3 fruit fly cellular contexts compared by ENCODE assay signal in the genomic region with DNA sequence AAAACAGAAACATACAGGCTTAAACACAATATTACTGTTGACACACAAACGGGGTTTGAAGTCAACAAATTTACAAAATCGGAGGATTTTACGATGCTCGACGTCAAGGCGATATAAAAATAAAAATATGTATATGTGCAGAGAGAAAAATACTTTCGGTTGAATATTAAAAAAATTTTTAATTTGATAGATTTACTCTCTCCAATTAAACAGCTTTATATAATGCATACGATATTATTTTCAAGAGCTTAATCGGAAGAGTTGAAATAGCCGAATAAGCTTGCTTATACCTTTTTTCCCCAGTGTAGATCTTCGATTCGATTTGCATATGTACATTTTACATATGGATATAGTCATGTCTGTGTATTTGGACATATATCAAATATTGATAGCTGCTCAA.
TF ChIP-seq lines count a peak whose summit lies in the region.

No protein-coding gene starts in this region.

TF ChIP-seq in whole organism, embryonic, 481 proteins besides CTCF, POLR2A, EP300 and RAD21 (continued from another document and continues in another):
- peak; percentile 32; the same call in 1 of the 3 replicates for TF ChIP-seq Mrtf (GFP tag; IDR thresholded peaks at IDR 0.05; lab: Robert Waterston, UW)
- peak; percentile 24 for TF ChIP-seq Fer2 (tag; optimal IDR thresholded peaks at IDR 0.05; lab: Kevin White, UChicago)
- TF ChIP-seq dysf (GFP tag; IDR thresholded peaks at IDR 0.05; lab: Robert Waterston, UW), result peak; percentile 75
- no peak for TF ChIP-seq abd-A (tag; optimal IDR thresholded peaks at IDR 0.05; lab: Kevin White, UChicago)
- TF ChIP-seq CG15601 (tag; optimal IDR thresholded peaks at IDR 0.05; lab: Kevin White, UChicago), result no peak
- TF ChIP-seq CG32532 (GFP tag; IDR thresholded peaks at IDR 0.05; lab: Robert Waterston, UW), result peak; percentile 82
- peak; percentile 72 for TF ChIP-seq CG9817 (tag; optimal IDR thresholded peaks at IDR 0.05; lab: Kevin White, UChicago)
- TF ChIP-seq Usf (GFP tag; optimal IDR thresholded peaks at IDR 0.05; lab: Kevin White, UChicago), result no peak
- peak; percentile 45 for TF ChIP-seq CG12104 (GFP tag; optimal IDR thresholded peaks at IDR 0.05; lab: Kevin White, UChicago)
- TF ChIP-seq pros (GFP tag; optimal IDR thresholded peaks at IDR 0.05; lab: Kevin White, UChicago), result no peak
- TF ChIP-seq bsh (GFP tag; optimal IDR thresholded peaks at IDR 0.05; lab: Kevin White, UChicago), result peak in 1 of 2 experiments; percentile 33
- peak; percentile 68 for TF ChIP-seq Ada2b (GFP tag; IDR thresholded peaks at IDR 0.05; lab: Robert Waterston, UW)
- no peak for TF ChIP-seq ssp (GFP tag; IDR thresholded peaks at IDR 0.05; lab: Robert Waterston, UW)
- TF ChIP-seq CG3065 (GFP tag; optimal IDR thresholded peaks at IDR 0.05; lab: Kevin White, UChicago), result no peak
- no peak for TF ChIP-seq kah (GFP tag; optimal IDR thresholded peaks at IDR 0.05; lab: Kevin White, UChicago)
- no peak for TF ChIP-seq aop (GFP tag; IDR thresholded peaks at IDR 0.05; lab: Robert Waterston, UW)
- TF ChIP-seq gsb-n (tag; optimal IDR thresholded peaks at IDR 0.05; lab: Kevin White, UChicago), result peak; percentile 19
- peak; percentile 48 for TF ChIP-seq HmgZ (tag; optimal IDR thresholded peaks at IDR 0.05; lab: Kevin White, UChicago)
- peak; percentile 6 for TF ChIP-seq D19B (GFP tag; optimal IDR thresholded peaks at IDR 0.05; lab: Kevin White, UChicago)
- peak; percentile 8 for TF ChIP-seq D19A (tag; optimal IDR thresholded peaks at IDR 0.05; lab: Kevin White, UChicago)
- TF ChIP-seq CG10209 (GFP tag; optimal IDR thresholded peaks at IDR 0.05; lab: Kevin White, UChicago), result peak; percentile 6
- TF ChIP-seq Deaf1 (tag; optimal IDR thresholded peaks at IDR 0.05; lab: Kevin White, UChicago), result no peak
- TF ChIP-seq CG3838 (GFP tag; optimal IDR thresholded peaks at IDR 0.05; lab: Kevin White, UChicago), result no peak
- peak; percentile 16 for TF ChIP-seq Vsx1 (GFP tag; optimal IDR thresholded peaks at IDR 0.05; lab: Kevin White, UChicago)
- no peak for TF ChIP-seq hb (GFP tag; IDR thresholded peaks at IDR 0.05; lab: Robert Waterston, UW; ENCODE audit: partially characterized antibody)
- peak; percentile 18 for TF ChIP-seq cwo (GFP tag; optimal IDR thresholded peaks at IDR 0.05; lab: Kevin White, UChicago)
- TF ChIP-seq CG4820 (GFP tag; optimal IDR thresholded peaks at IDR 0.05; lab: Kevin White, UChicago), result no peak
- peak; percentile 40 for TF ChIP-seq schlank (tag; optimal IDR thresholded peaks at IDR 0.05; lab: Kevin White, UChicago)
- peak; percentile 67 for TF ChIP-seq CG10366 (GFP tag; IDR thresholded peaks at IDR 0.05; lab: Robert Waterston, UW)
- no peak for TF ChIP-seq vnd (GFP tag; IDR thresholded peaks at IDR 0.05; lab: Robert Waterston, UW; ENCODE audit: partially characterized antibody)
- TF ChIP-seq caup (GFP tag; optimal IDR thresholded peaks at IDR 0.05; lab: Kevin White, UChicago; ENCODE audit: severe bottlenecking), result peak; percentile 26
- TF ChIP-seq Xrp1 (GFP tag; IDR thresholded peaks at IDR 0.05; lab: Robert Waterston, UW), result peak; percentile 62
- no peak for TF ChIP-seq sc (optimal IDR thresholded peaks at IDR 0.05; lab: Kevin White, UChicago)
- no peak for TF ChIP-seq sc (GFP tag; optimal IDR thresholded peaks at IDR 0.05; lab: Kevin White, UChicago)
- peak; percentile 31 for TF ChIP-seq scrt (GFP tag; optimal IDR thresholded peaks at IDR 0.05; lab: Kevin White, UChicago)
- TF ChIP-seq gt (GFP tag; IDR thresholded peaks at IDR 0.05; lab: Robert Waterston, UW), result no peak
- peak; percentile 49; the same call in 1 of the 2 replicates for TF ChIP-seq CG10321 (GFP tag; IDR thresholded peaks at IDR 0.05; lab: Robert Waterston, UW)
- peak; percentile 36 for TF ChIP-seq salm (tag; optimal IDR thresholded peaks at IDR 0.05; lab: Kevin White, UChicago)
- TF ChIP-seq CG8388 (GFP tag; optimal IDR thresholded peaks at IDR 0.05; lab: Kevin White, UChicago), result peak; percentile 9
- TF ChIP-seq CG17568 (GFP tag; optimal IDR thresholded peaks at IDR 0.05; lab: Kevin White, UChicago), result peak; percentile 32
- peak; percentile 31 for TF ChIP-seq grau (tag; optimal IDR thresholded peaks at IDR 0.05; lab: Kevin White, UChicago)
- peak; percentile 11 for TF ChIP-seq Bteb2 (GFP tag; optimal IDR thresholded peaks at IDR 0.05; lab: Kevin White, UChicago)

TF ChIP-seq in whole organism, prepupa, 60 proteins besides CTCF, POLR2A, EP300 and RAD21 (continued from another document):
- TF ChIP-seq Hr39 (GFP tag; optimal IDR thresholded peaks at IDR 0.05; lab: Kevin White, UChicago), result peak; percentile 27
- peak; percentile 53 for TF ChIP-seq Met (GFP tag; optimal IDR thresholded peaks at IDR 0.05; lab: Kevin White, UChicago)
- peak; percentile 49 for TF ChIP-seq topi (GFP tag; optimal IDR thresholded peaks at IDR 0.05; lab: Kevin White, UChicago)
- TF ChIP-seq esn (GFP tag; optimal IDR thresholded peaks at IDR 0.05; lab: Kevin White, UChicago), result peak; percentile 73
- TF ChIP-seq spab (GFP tag; optimal IDR thresholded peaks at IDR 0.05; lab: Kevin White, UChicago), result no peak
- TF ChIP-seq Ets21C (GFP tag; optimal IDR thresholded peaks at IDR 0.05; lab: Kevin White, UChicago), result no peak
- no peak for TF ChIP-seq Lpt (GFP tag; optimal IDR thresholded peaks at IDR 0.05; lab: Kevin White, UChicago)
- TF ChIP-seq Eip75B (GFP tag; optimal IDR thresholded peaks at IDR 0.05; lab: Kevin White, UChicago), result peak; percentile 28
- TF ChIP-seq Eip78C (GFP tag; lab: Kevin White, UChicago), result peak; percentile 77
- TF ChIP-seq dsx (GFP tag; optimal IDR thresholded peaks at IDR 0.05; lab: Kevin White, UChicago; ENCODE audit: poor library complexity, severe bottlenecking), result no peak
- peak; percentile 46 for TF ChIP-seq CG31627 (GFP tag; optimal IDR thresholded peaks at IDR 0.05; lab: Kevin White, UChicago)
- no peak for TF ChIP-seq CG6276 (GFP tag; optimal IDR thresholded peaks at IDR 0.05; lab: Kevin White, UChicago)
- no peak for TF ChIP-seq salr (GFP tag; optimal IDR thresholded peaks at IDR 0.05; lab: Kevin White, UChicago)
- peak; percentile 8 for TF ChIP-seq CG3032 (tag; optimal IDR thresholded peaks at IDR 0.05; lab: Kevin White, UChicago)
- no peak for TF ChIP-seq CG16779 (tag; optimal IDR thresholded peaks at IDR 0.05; lab: Kevin White, UChicago)
- TF ChIP-seq fkh (GFP tag; optimal IDR thresholded peaks at IDR 0.05; lab: Kevin White, UChicago), result peak; percentile 40
- TF ChIP-seq CG6808 (GFP tag; optimal IDR thresholded peaks at IDR 0.05; lab: Kevin White, UChicago), result no peak
- peak; percentile 45 for TF ChIP-seq CG10631 (GFP tag; optimal IDR thresholded peaks at IDR 0.05; lab: Kevin White, UChicago)
- TF ChIP-seq CG3919 (GFP tag; optimal IDR thresholded peaks at IDR 0.05; lab: Kevin White, UChicago), result no peak
- TF ChIP-seq Hr4 (GFP tag; optimal IDR thresholded peaks at IDR 0.05; lab: Kevin White, UChicago), result peak; percentile 15
- no peak for TF ChIP-seq fd85E (GFP tag; optimal IDR thresholded peaks at IDR 0.05; lab: Kevin White, UChicago)
- TF ChIP-seq CG6163 (GFP tag; IDR thresholded peaks at IDR 0.05; lab: Robert Waterston, UW), result peak; percentile 39; the same call in 1 of the 3 replicates
- no peak for TF ChIP-seq CG10669 (GFP tag; optimal IDR thresholded peaks at IDR 0.05; lab: Kevin White, UChicago)
- TF ChIP-seq Smox (GFP tag; optimal IDR thresholded peaks at IDR 0.05; lab: Kevin White, UChicago), result peak; percentile 48
- TF ChIP-seq CG1621 (tag; optimal IDR thresholded peaks at IDR 0.05; lab: Kevin White, UChicago), result no peak
- no peak for TF ChIP-seq Sox102F (GFP tag; optimal IDR thresholded peaks at IDR 0.05; lab: Kevin White, UChicago)
- TF ChIP-seq CG7368 (GFP tag; optimal IDR thresholded peaks at IDR 0.05; lab: Kevin White, UChicago), result no peak
- peak; percentile 66 for TF ChIP-seq svp (GFP tag; lab: Kevin White, UChicago)
- peak; percentile 54 for TF ChIP-seq lz (GFP tag; optimal IDR thresholded peaks at IDR 0.05; lab: Kevin White, UChicago)
- peak; percentile 13 for TF ChIP-seq CG8632 (GFP tag; optimal IDR thresholded peaks at IDR 0.05; lab: Kevin White, UChicago)
- peak; percentile 17 for TF ChIP-seq OdsH (GFP tag; optimal IDR thresholded peaks at IDR 0.05; lab: Kevin White, UChicago)
- TF ChIP-seq net (GFP tag; optimal IDR thresholded peaks at IDR 0.05; lab: Kevin White, UChicago), result peak; percentile 9
- TF ChIP-seq CG6854 (GFP tag; optimal IDR thresholded peaks at IDR 0.05; lab: Kevin White, UChicago), result no peak
- TF ChIP-seq Hr38 (GFP tag; optimal IDR thresholded peaks at IDR 0.05; lab: Kevin White, UChicago), result no peak
- no peak for TF ChIP-seq dac (GFP tag; optimal IDR thresholded peaks at IDR 0.05; lab: Kevin White, UChicago)
- peak; percentile 48; the same call in 1 of the 3 replicates for TF ChIP-seq eg (GFP tag; IDR thresholded peaks at IDR 0.05; lab: Robert Waterston, UW)
- TF ChIP-seq acj6 (GFP tag; optimal IDR thresholded peaks at IDR 0.05; lab: Kevin White, UChicago), result no peak
- no peak for TF ChIP-seq CG8119 (GFP tag; IDR thresholded peaks at IDR 0.05; lab: Robert Waterston, UW)

TF ChIP-seq in whole organism, wandering third instar larva, 38 proteins besides CTCF, POLR2A, EP300 and RAD21 (continued from another document):
- TF ChIP-seq Hnf4 (GFP tag; optimal IDR thresholded peaks at IDR 0.05; lab: Kevin White, UChicago), result peak; percentile 60
- TF ChIP-seq fru (GFP tag; optimal IDR thresholded peaks at IDR 0.05; lab: Kevin White, UChicago), result peak; percentile 69
- TF ChIP-seq rgr (GFP tag; optimal IDR thresholded peaks at IDR 0.05; lab: Kevin White, UChicago), result peak; percentile 49
- no peak for TF ChIP-seq CG32264 (GFP tag; optimal IDR thresholded peaks at IDR 0.05; lab: Kevin White, UChicago)
